Worm (Caenorhabditis elegans) whole organism, young adult: ENCODE data around the gene cdc-37.

Source experiments
- F52B5.7 ChIP-seq: sonication (generic microtip); optimal IDR thresholded peaks from 2 replicates; lab custom pipeline; 2016; ENCODE audit warnings: mild to moderate bottlenecking, missing genetic modification characterization, missing compliant biosample characterization
- Y53F4B.3 ChIP-seq: fragments of 200-800 bp; sonication (Bioruptor generic); IDR thresholded peaks from 2 replicates; pipeline ENCODE4 v1.3.6; 2022; ENCODE audit warnings: missing genetic modification reagents, missing genetic modification characterization, missing compliant biosample characterization
- ama-1 ChIP-seq, 3 experiments: fragments of 150-350 bp in 1 of 3; sonication (generic microtip) in 2 of 3; optimal IDR thresholded peaks; 2 replicates each; lab custom pipeline; 2014 to 2018; ENCODE audit warnings: missing biosample characterization in 2 of 3, missing genetic modification characterization in 2 of 3, missing genetic modification reagents in 2 of 3
- fkh-3 ChIP-seq: sonication (generic microtip); optimal IDR thresholded peaks from 2 replicates; lab custom pipeline; 2016; ENCODE audit warnings: mild to moderate bottlenecking, missing genetic modification characterization, missing compliant biosample characterization
- him-1 ChIP-seq: sonication (generic microtip); optimal IDR thresholded peaks from 2 replicates; lab custom pipeline; 2016; ENCODE audit warnings: missing genotype, missing genetic modification reagents, missing genetic modification characterization, missing compliant biosample characterization
- hlh-12 ChIP-seq: sonication (generic microtip); optimal IDR thresholded peaks from 2 replicates; lab custom pipeline; 2016; ENCODE audit warnings: missing genetic modification characterization, missing compliant biosample characterization
- nhr-80 ChIP-seq: sonication (generic microtip); optimal IDR thresholded peaks from 2 replicates; lab custom pipeline; 2016; ENCODE audit warnings: missing genetic modification characterization, missing compliant biosample characterization
- pha-4 ChIP-seq: fragments of 150-350 bp; sonication (generic microtip); optimal IDR thresholded peaks from 2 replicates; lab custom pipeline; 2014; ENCODE audit warnings: missing biosample characterization, missing genetic modification reagents, missing genetic modification characterization
- rcor-1 ChIP-seq: fragments of 200-800 bp; sonication (Bioruptor generic); IDR thresholded peaks from 2 replicates; pipeline ENCODE4 v1.3.6; 2022; ENCODE audit warnings: missing genetic modification reagents, missing genetic modification characterization, missing compliant biosample characterization
- sea-2 ChIP-seq: fragments of 200-800 bp; sonication (Bioruptor generic); IDR thresholded peaks from 2 replicates; pipeline ENCODE4 v1.3.6; 2022; ENCODE audit warnings: missing genetic modification characterization, missing compliant biosample characterization
- ztf-22 ChIP-seq: fragments of 200-800 bp; sonication (Bioruptor generic); optimal IDR thresholded peaks from 2 replicates; lab custom pipeline; 2018; ENCODE audit warnings: mild to moderate bottlenecking, missing genetic modification characterization, moderate library complexity, missing compliant biosample characterization
- ztf-3 ChIP-seq: fragments of 200-800 bp; sonication (Bioruptor generic); optimal IDR thresholded peaks from 2 replicates; lab custom pipeline; 2018; ENCODE audit warnings: mild to moderate bottlenecking, missing genetic modification characterization, missing compliant biosample characterization

- TF ChIP-seq him-1 (tag; lab: Kevin White, UChicago) = no peak
- no peak for TF ChIP-seq F52B5.7 (tag; lab: Kevin White, UChicago)
- no peak for TF ChIP-seq Y53F4B.3 (GFP tag; lab: Robert Waterston, UW)
- no peak for TF ChIP-seq ama-1 (optimal IDR thresholded peaks at IDR 0.05; lab: Kevin White, UChicago)
- TF ChIP-seq ama-1 (GFP tag; optimal IDR thresholded peaks at IDR 0.05; lab: Kevin White, UChicago) = no peak
- TF ChIP-seq pha-4 (tag; lab: Kevin White, UChicago) = no peak
- no peak for TF ChIP-seq rcor-1 (GFP tag; lab: Robert Waterston, UW)
- no peak for TF ChIP-seq hlh-12 (tag; lab: Kevin White, UChicago)
- TF ChIP-seq ztf-22 = no peak
- no peak for TF ChIP-seq sea-2 (GFP tag; lab: Robert Waterston, UW)
- TF ChIP-seq fkh-3 (tag; lab: Kevin White, UChicago) = no peak
- TF ChIP-seq ztf-3 = no peak
- TF ChIP-seq nhr-80 (tag; lab: Kevin White, UChicago) = no peak
These were observed 30.9 kb downstream of the cdc-37 start for ce11 chrII:549501-549900.
